Fruit fly (Drosophila melanogaster) whole organism, adult: ENCODE data around the gene CG9132.

Source experiments
- CG11617 ChIP-seq: fragments of 200-800 bp; sonication (Bioruptor generic); optimal IDR thresholded peaks from 2 replicates; lab custom pipeline; 2017; ENCODE audit warnings: mild to moderate bottlenecking, missing biosample characterization, missing genetic modification reagents, missing genetic modification characterization
- CG12768 ChIP-seq: fragments of 200-800 bp; sonication (Bioruptor generic); optimal IDR thresholded peaks from 2 replicates; lab custom pipeline; 2017; ENCODE audit warnings: missing biosample characterization, missing genetic modification characterization, mild to moderate bottlenecking, moderate library complexity, missing genetic modification reagents
- CG14711 ChIP-seq: fragments of 200-800 bp; sonication (Bioruptor generic); optimal IDR thresholded peaks from 2 replicates; lab custom pipeline; 2018; ENCODE audit warnings: missing biosample characterization, mild to moderate bottlenecking, missing genetic modification characterization, moderate library complexity
- CG1620 ChIP-seq: fragments of 200-800 bp; sonication (Bioruptor generic); optimal IDR thresholded peaks from 2 replicates; lab custom pipeline; 2016; ENCODE audit warnings: missing biosample characterization, missing genetic modification characterization
- CG33017 ChIP-seq: fragments of 200-800 bp; sonication (Bioruptor generic); optimal IDR thresholded peaks from 2 replicates; lab custom pipeline; 2018; ENCODE audit warnings: missing biosample characterization, mild to moderate bottlenecking, missing genetic modification characterization, moderate library complexity
- CG5204 ChIP-seq: fragments of 200-800 bp; sonication (Bioruptor generic); optimal IDR thresholded peaks from 2 replicates; lab custom pipeline; 2016; ENCODE audit warnings: missing biosample characterization, missing genetic modification characterization
- CG7045 ChIP-seq: fragments of 200-800 bp; sonication (Bioruptor generic); optimal IDR thresholded peaks from 2 replicates; lab custom pipeline; 2017; ENCODE audit warnings: missing biosample characterization, mild to moderate bottlenecking, missing genetic modification characterization
- CG7101 ChIP-seq: fragments of 200-800 bp; sonication (Bioruptor generic); optimal IDR thresholded peaks from 2 replicates; lab custom pipeline; 2018; ENCODE audit warnings: missing biosample characterization, mild to moderate bottlenecking, missing genetic modification characterization, moderate library complexity
- Clk ChIP-seq: fragments of 200-800 bp; sonication (Bioruptor generic); optimal IDR thresholded peaks from 2 replicates; lab custom pipeline; 2017; ENCODE audit warnings: missing biosample characterization, missing genetic modification characterization
- Crg-1 ChIP-seq: fragments of 200-800 bp; sonication (Bioruptor generic); optimal IDR thresholded peaks from 2 replicates; lab custom pipeline; 2016; ENCODE audit warnings: missing biosample characterization, missing genetic modification characterization
- Hr96 ChIP-seq: fragments of 200-800 bp; sonication (Bioruptor generic); optimal IDR thresholded peaks from 2 replicates; lab custom pipeline; 2016; ENCODE audit warnings: missing biosample characterization, missing genetic modification characterization
- Mnt ChIP-seq: fragments of 200-800 bp; sonication (Bioruptor generic); optimal IDR thresholded peaks from 2 replicates; lab custom pipeline; 2016; ENCODE audit warnings: missing biosample characterization, mild to moderate bottlenecking, missing genetic modification characterization
- bab1 ChIP-seq: fragments of 200-800 bp; sonication (Bioruptor generic); optimal IDR thresholded peaks from 3 replicates; lab custom pipeline; 2019; ENCODE audit warnings: missing biosample characterization, mild to moderate bottlenecking, missing genetic modification characterization, moderate library complexity
- cic ChIP-seq: fragments of 200-800 bp; sonication (Bioruptor generic); optimal IDR thresholded peaks from 2 replicates; lab custom pipeline; 2017; ENCODE audit warnings: missing biosample characterization, mild to moderate bottlenecking, missing genetic modification characterization, moderate library complexity
- cnc ChIP-seq, 2 experiments: fragments of >200 bp; optimal IDR thresholded peaks; 2 replicates each; lab custom pipeline; 2017
- kay ChIP-seq: fragments of 200-800 bp; sonication (Bioruptor generic); peaks from one replicate; lab custom pipeline; 2016; ENCODE audit warnings: missing biosample characterization, missing genetic modification characterization, borderline replicate concordance
- ovo ChIP-seq: fragments of 200-800 bp; sonication (Bioruptor generic); optimal IDR thresholded peaks from 2 replicates; lab custom pipeline; 2016; ENCODE audit warnings: missing biosample characterization, missing genetic modification characterization
- pad ChIP-seq: fragments of 200-800 bp; sonication (Bioruptor generic); optimal IDR thresholded peaks from 3 replicates; lab custom pipeline; 2017; ENCODE audit warnings: missing biosample characterization, missing genetic modification characterization, mild to moderate bottlenecking, moderate library complexity, missing genetic modification reagents
- tj ChIP-seq: fragments of 200-800 bp; sonication (Bioruptor generic); optimal IDR thresholded peaks from 3 replicates; lab custom pipeline; 2017; ENCODE audit warnings: missing biosample characterization, mild to moderate bottlenecking, missing genetic modification characterization, moderate library complexity
- toe ChIP-seq: fragments of 200-800 bp; sonication (Bioruptor generic); optimal IDR thresholded peaks from 2 replicates; lab custom pipeline; 2016; ENCODE audit warnings: missing biosample characterization, missing genetic modification characterization

Gene CG9132

DNA sequence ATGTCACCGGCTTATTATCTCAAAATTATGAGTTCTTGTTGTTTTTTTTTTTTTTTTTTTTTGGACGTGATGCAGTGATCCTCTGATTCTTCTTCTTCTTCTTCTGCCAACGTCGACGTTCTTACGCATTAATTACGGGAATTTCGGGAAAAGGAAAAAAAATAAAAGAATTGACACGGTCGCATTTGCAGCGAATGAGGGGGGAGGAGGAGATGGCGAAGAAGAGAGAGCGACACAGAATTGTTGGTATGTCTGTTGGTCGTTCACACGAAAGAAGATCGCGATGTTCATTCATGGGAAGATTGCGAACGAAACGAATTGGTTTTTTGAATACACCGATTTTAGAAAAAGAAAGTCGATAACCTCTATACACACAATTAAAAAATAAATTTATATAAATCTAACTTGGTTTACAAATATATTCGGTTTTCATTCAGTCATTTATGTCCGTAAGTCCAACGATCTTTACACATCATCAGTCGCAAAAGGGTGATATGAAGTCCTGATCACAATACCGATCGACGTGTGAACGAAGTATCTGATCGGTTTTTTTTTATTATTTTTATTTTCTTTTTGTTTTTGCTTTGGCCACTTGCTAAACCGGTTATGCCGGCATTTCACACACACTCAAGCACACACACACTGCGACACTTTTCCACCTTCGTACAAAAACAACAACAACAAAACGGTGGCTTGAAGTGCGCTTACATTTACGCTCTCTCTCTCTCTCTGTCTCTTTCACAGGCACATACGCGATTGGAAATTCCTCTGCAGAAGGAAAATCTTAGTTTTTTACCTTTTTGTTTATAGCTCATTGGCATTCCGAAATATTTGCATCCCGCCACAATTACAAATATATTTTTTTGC is 49.6 kb downstream of the CG9132 start:
- TF ChIP-seq kay (GFP tag; lab: Kevin White, UChicago) (peak; percentile 79), cnc (optimal IDR thresholded peaks at IDR 0.05; lab: Kevin White, UChicago) (no peak), ovo (GFP tag; lab: Kevin White, UChicago) (no peak), Clk (GFP tag; lab: Kevin White, UChicago) (no peak), CG12768 (GFP tag; lab: Kevin White, UChicago) (no peak), CG11617 (GFP tag; lab: Kevin White, UChicago) (peak; percentile 63), CG1620 (GFP tag; lab: Kevin White, UChicago) (peak; percentile 22), CG14711 (tag; lab: Kevin White, UChicago) (peak; percentile 56), CG5204 (peak; percentile 40), cic (GFP tag; lab: Kevin White, UChicago) (no peak), Mnt (GFP tag; lab: Kevin White, UChicago) (peak; percentile 12), toe (GFP tag; lab: Kevin White, UChicago) (no peak), tj (GFP tag; lab: Kevin White, UChicago) (peak; percentile 46), Crg-1 (no peak), CG33017 (tag; lab: Kevin White, UChicago) (peak; percentile 51), Hr96 (GFP tag; lab: Kevin White, UChicago) (peak; percentile 41), CG7045 (GFP tag; lab: Kevin White, UChicago) (peak; percentile 49), CG7101 (tag; lab: Kevin White, UChicago) (peak; percentile 76), pad (peak; percentile 57), bab1 (peak; percentile 89)

DNA sequence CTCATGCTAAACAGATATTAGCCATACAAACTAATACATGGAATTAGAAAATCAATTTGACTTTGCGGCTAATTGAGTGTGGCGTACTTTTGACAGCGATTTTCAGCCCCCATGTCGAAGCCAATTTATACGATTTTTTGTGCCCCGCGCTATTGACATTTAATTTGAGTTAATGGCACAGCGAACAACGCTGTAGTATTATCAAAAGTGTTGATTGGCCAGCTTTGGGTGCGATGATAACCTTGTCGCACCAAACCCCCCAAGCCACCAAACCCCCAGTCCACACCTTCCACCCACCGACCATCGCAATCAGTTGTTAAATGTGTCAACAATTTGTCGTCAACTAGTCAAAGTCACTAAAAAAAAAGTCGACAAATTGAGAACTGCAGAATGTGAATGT is 51.2 kb downstream of the CG9132 start:
- TF ChIP-seq tj (GFP tag; lab: Kevin White, UChicago) (peak; percentile 38), CG1620 (GFP tag; lab: Kevin White, UChicago) (no peak), Clk (GFP tag; lab: Kevin White, UChicago) (no peak), Crg-1 (no peak), CG7101 (tag; lab: Kevin White, UChicago) (peak; percentile 20), Mnt (GFP tag; lab: Kevin White, UChicago) (peak; percentile 5), cic (GFP tag; lab: Kevin White, UChicago) (peak; percentile 28), CG7045 (GFP tag; lab: Kevin White, UChicago) (no peak), bab1 (no peak)

DNA sequence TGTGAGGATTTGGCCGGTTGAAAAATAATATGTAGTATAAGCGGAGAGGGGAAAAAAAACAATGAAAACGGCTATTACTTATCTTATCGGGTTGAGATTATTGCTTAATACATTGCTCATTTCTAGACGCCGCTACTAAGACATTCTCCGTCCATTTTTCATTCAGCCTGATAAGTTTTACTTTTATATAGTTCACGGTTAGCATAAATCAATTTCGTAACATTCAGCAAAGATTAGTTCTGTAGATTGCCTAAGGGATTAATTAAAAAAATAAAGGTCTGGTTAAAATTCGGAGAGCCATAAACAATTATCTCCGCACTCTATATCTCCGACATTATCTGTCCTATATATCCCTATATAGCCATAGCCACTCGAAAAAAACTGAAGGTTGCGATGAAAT is 53.0 kb downstream of the CG9132 start:
- TF ChIP-seq ovo (GFP tag; lab: Kevin White, UChicago) (no peak), Mnt (GFP tag; lab: Kevin White, UChicago) (no peak), tj (GFP tag; lab: Kevin White, UChicago) (no peak), Crg-1 (no peak), pad (no peak), CG5204 (no peak), CG7101 (tag; lab: Kevin White, UChicago) (no peak), cic (GFP tag; lab: Kevin White, UChicago) (no peak), CG33017 (tag; lab: Kevin White, UChicago) (no peak), kay (GFP tag; lab: Kevin White, UChicago) (no peak), Clk (GFP tag; lab: Kevin White, UChicago) (no peak), cnc (optimal IDR thresholded peaks at IDR 0.05; lab: Kevin White, UChicago) (no peak), CG7045 (GFP tag; lab: Kevin White, UChicago) (no peak), toe (GFP tag; lab: Kevin White, UChicago) (no peak), CG1620 (GFP tag; lab: Kevin White, UChicago) (no peak), bab1 (no peak)
